Worm (Caenorhabditis elegans): ENCODE measurements around the gene ccpp-6.

ce11 chrII:5399201-5399600 lies 12.1 kb upstream of the ccpp-6 start, which contains the start of gene mog-5:
- TF ChIP-seq fkh-10 (GFP tag; optimal IDR thresholded peaks at IDR 0.05): no peak
- TF ChIP-seq sdc-2 (tag; optimal IDR thresholded peaks at IDR 0.05): no peak
- no peak for TF ChIP-seq ama-1 (optimal IDR thresholded peaks at IDR 0.05)
- TF ChIP-seq madf-2 (tag; optimal IDR thresholded peaks at IDR 0.05): no peak
- TF ChIP-seq odd-2 (tag; optimal IDR thresholded peaks at IDR 0.05): peak; percentile 64
- TF ChIP-seq ceh-19 (GFP tag; optimal IDR thresholded peaks at IDR 0.05): no peak
- no peak for TF ChIP-seq gmeb-2 (tag; optimal IDR thresholded peaks at IDR 0.05)
- TF ChIP-seq ceh-6 (GFP tag; optimal IDR thresholded peaks at IDR 0.05): no peak
- TF ChIP-seq hlh-30 (tag; optimal IDR thresholded peaks at IDR 0.05; ENCODE audit: insufficient read depth): no peak

Measured in whole organism, late embryonic.